Fruit fly (Drosophila melanogaster): ENCODE results near the gene Tudor-SN.

Gene Tudor-SN

DNA sequence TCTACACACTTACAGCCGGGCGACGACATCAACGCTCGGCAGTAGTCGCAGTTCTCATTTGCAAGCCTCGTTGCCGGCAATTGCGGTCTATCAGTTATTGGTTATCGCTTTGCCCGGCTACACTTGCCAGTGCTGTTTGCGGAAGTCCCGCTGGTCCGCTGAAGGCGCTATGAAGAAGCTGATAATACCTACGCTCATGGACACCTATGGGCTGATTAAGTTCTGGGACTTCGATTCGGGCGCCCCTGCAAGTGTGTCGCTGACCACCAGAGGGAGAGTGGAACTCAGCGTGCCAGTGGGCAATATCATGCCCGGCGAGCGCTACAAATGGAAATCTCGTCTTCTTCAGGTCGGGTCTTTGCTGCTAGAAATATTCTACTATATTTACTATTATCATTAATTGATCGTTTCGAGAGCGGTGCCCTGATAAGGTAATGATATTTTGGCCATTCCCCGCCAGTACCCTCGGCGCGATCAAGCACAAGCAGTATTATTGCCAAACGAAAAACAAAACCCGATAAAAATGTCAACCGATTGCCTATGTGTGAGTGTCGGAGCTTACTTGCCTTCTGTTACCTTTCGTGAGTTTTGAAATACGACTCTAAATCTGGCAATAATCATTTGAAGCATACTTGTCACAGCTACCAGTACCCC is 35.9 kb upstream of the Tudor-SN start:
- TF ChIP-seq woc (GFP tag; optimal IDR thresholded peaks at IDR 0.05) (no peak), Hr83 (GFP tag; optimal IDR thresholded peaks at IDR 0.05; ENCODE audit: poor library complexity, severe bottlenecking) (no peak), rgr (GFP tag; optimal IDR thresholded peaks at IDR 0.05) (no peak)

DNA sequence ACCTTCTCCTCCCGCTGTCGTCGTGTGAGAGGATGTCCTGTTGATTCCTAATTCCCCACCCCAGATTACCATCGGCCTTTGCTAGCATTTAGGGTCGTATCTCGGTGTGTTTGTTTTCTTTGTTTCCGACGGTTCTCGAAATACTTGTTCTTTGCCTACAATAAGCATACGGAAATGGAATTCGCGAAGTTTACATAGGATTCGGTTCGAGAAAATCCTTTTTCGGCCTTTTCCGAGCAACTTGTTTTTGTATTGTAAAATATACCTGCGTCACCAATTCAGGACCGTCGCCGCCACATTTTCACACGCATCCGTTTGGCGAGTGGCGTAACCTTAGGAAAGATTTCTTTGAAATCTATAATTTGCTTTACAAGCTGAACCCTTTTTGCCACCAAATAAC is 34.3 kb upstream of the Tudor-SN start:
- TF ChIP-seq fru (GFP tag; optimal IDR thresholded peaks at IDR 0.05) (no peak), Myc (optimal IDR thresholded peaks at IDR 0.05) (no peak), psq (GFP tag; optimal IDR thresholded peaks at IDR 0.05) (no peak), usp (GFP tag; optimal IDR thresholded peaks at IDR 0.05) (no peak), Hr83 (GFP tag; optimal IDR thresholded peaks at IDR 0.05; ENCODE audit: poor library complexity, severe bottlenecking) (no peak)

dm6 chr3L:297240-297639 is 33.1 kb upstream of the Tudor-SN start:
- TF ChIP-seq CG32264 (GFP tag; optimal IDR thresholded peaks at IDR 0.05) (no peak), br (GFP tag; optimal IDR thresholded peaks at IDR 0.05) (no peak), Jra (GFP tag; optimal IDR thresholded peaks at IDR 0.05) (no peak), Hr78 (GFP tag; optimal IDR thresholded peaks at IDR 0.05) (no peak), pan (optimal IDR thresholded peaks at IDR 0.05) (no peak), N (GFP tag; optimal IDR thresholded peaks at IDR 0.05) (no peak), jim (GFP tag; optimal IDR thresholded peaks at IDR 0.05) (no peak), Vsx2 (GFP tag; optimal IDR thresholded peaks at IDR 0.05; ENCODE audit: partially characterized antibody) (no peak), fru (GFP tag; optimal IDR thresholded peaks at IDR 0.05) (no peak), brk (GFP tag; optimal IDR thresholded peaks at IDR 0.05) (no peak), CG9705 (GFP tag; optimal IDR thresholded peaks at IDR 0.05) (no peak), sv (GFP tag; optimal IDR thresholded peaks at IDR 0.05) (no peak), Abd-B (GFP tag; optimal IDR thresholded peaks at IDR 0.05) (no peak), Dif (GFP tag; optimal IDR thresholded peaks at IDR 0.05; ENCODE audit: partially characterized antibody) (no peak), Hr83 (GFP tag; optimal IDR thresholded peaks at IDR 0.05; ENCODE audit: poor library complexity, severe bottlenecking) (no peak), lola (GFP tag; optimal IDR thresholded peaks at IDR 0.05) (no peak)

DNA sequence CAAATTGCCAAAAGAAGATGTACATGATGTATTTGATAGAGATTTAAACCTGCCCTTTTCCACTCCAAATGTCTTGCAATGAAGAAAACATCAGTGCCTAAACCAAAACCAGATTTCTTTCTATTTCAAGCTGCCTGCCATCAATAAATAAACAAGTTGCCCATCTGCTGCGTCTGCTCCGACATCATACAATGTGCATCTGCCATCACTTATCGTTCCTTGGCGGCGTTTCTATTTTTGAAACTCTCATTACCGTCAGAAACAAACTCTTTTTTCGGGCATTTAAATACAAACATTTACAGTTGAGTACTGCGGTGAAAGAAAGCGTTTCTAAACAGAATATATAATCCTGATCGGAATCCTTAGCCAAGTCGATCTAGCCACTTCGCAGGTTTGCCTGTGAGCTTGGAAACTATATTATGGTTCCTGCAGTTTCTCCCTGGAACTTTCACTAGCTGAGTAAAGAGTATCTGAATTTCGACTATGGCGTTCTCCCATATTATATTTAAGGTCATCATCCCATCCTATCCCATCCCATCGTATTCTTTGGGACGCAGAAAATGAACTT is 30.7 kb upstream of the Tudor-SN start:
- TF ChIP-seq tai (GFP tag; optimal IDR thresholded peaks at IDR 0.05) (no peak), GATAd (GFP tag; optimal IDR thresholded peaks at IDR 0.05) (no peak), woc (GFP tag; optimal IDR thresholded peaks at IDR 0.05) (no peak), psq (GFP tag; optimal IDR thresholded peaks at IDR 0.05) (no peak), Dfd (GFP tag; optimal IDR thresholded peaks at IDR 0.05) (no peak), usp (GFP tag; optimal IDR thresholded peaks at IDR 0.05) (no peak), Hr83 (GFP tag; optimal IDR thresholded peaks at IDR 0.05; ENCODE audit: poor library complexity, severe bottlenecking) (no peak), Sp1 (GFP tag; optimal IDR thresholded peaks at IDR 0.05) (no peak), Abd-B (GFP tag; optimal IDR thresholded peaks at IDR 0.05) (no peak), dmrt93B (GFP tag; optimal IDR thresholded peaks at IDR 0.05) (no peak), Myc (optimal IDR thresholded peaks at IDR 0.05) (no peak), lola (GFP tag; optimal IDR thresholded peaks at IDR 0.05) (no peak), Hnf4 (GFP tag; optimal IDR thresholded peaks at IDR 0.05) (no peak), brk (GFP tag; optimal IDR thresholded peaks at IDR 0.05) (no peak), h (GFP tag; optimal IDR thresholded peaks at IDR 0.05) (no peak), Hr78 (GFP tag; optimal IDR thresholded peaks at IDR 0.05) (no peak)

DNA sequence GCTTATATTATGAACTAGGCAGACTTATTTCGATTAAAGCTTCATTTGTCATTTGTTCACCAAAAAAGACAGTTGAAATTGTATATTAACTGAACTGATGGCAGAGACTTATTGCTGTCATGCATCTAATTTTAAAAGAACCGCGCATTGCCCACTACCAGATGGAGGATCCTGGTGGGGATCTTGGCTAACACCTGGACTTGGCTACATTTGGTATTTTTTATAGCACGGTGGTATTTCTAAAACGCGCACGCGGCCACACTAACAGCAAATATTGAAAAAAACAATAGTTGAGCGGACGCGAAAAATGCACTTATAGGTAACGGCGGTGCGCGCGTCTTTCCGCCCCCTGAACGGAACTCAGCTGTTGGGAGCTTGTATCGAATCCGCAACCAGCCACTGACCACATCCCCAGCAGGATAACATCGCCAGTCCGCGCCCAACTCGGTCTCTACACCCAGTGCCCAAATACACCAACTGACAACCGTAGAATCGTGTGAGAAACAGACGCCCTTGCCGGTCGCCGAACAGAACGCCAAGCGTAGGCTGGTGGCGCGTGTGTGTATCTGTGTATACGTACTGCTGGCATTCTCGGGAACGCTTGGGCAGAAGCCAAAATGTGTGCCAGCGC is 28.1 kb upstream of the Tudor-SN start:
- TF ChIP-seq ey (GFP tag; optimal IDR thresholded peaks at IDR 0.05) (no peak), dmrt93B (GFP tag; optimal IDR thresholded peaks at IDR 0.05) (no peak), CG32264 (GFP tag; optimal IDR thresholded peaks at IDR 0.05) (no peak), foxo (GFP tag; optimal IDR thresholded peaks at IDR 0.05) (no peak), CrebA (GFP tag; optimal IDR thresholded peaks at IDR 0.05; ENCODE audit: borderline replicate concordance) (no peak), Vsx2 (GFP tag; optimal IDR thresholded peaks at IDR 0.05; ENCODE audit: partially characterized antibody) (no peak), Mio (GFP tag; optimal IDR thresholded peaks at IDR 0.05) (no peak), rgr (GFP tag; optimal IDR thresholded peaks at IDR 0.05) (peak; percentile 50), Hnf4 (GFP tag; optimal IDR thresholded peaks at IDR 0.05) (no peak), dsf (GFP tag; optimal IDR thresholded peaks at IDR 0.05; ENCODE audit: borderline replicate concordance) (no peak), usp (GFP tag; optimal IDR thresholded peaks at IDR 0.05) (no peak), N (GFP tag; optimal IDR thresholded peaks at IDR 0.05) (no peak), CG9705 (GFP tag; optimal IDR thresholded peaks at IDR 0.05) (no peak), Hr78 (GFP tag; optimal IDR thresholded peaks at IDR 0.05) (no peak), OdsH (GFP tag; optimal IDR thresholded peaks at IDR 0.05) (no peak), psq (GFP tag; optimal IDR thresholded peaks at IDR 0.05) (no peak), sv (GFP tag; optimal IDR thresholded peaks at IDR 0.05) (no peak), Sp1 (GFP tag; optimal IDR thresholded peaks at IDR 0.05) (no peak), lola (GFP tag; optimal IDR thresholded peaks at IDR 0.05) (no peak), Rel (GFP tag; optimal IDR thresholded peaks at IDR 0.05) (no peak), Rel (tag; optimal IDR thresholded peaks at IDR 0.05) (peak; percentile 44), HLH106 (tag; optimal IDR thresholded peaks at IDR 0.05) (peak; percentile 6), brk (GFP tag; optimal IDR thresholded peaks at IDR 0.05) (no peak), fru (GFP tag; optimal IDR thresholded peaks at IDR 0.05) (no peak), GATAd (GFP tag; optimal IDR thresholded peaks at IDR 0.05) (no peak), br (GFP tag; optimal IDR thresholded peaks at IDR 0.05) (no peak), Myc (optimal IDR thresholded peaks at IDR 0.05) (peak; percentile 28), tai (GFP tag; optimal IDR thresholded peaks at IDR 0.05) (no peak), h (GFP tag; optimal IDR thresholded peaks at IDR 0.05) (peak; percentile 35), Hr83 (GFP tag; optimal IDR thresholded peaks at IDR 0.05; ENCODE audit: poor library complexity, severe bottlenecking) (no peak), jim (GFP tag; optimal IDR thresholded peaks at IDR 0.05) (no peak)
